Worm (Caenorhabditis elegans) whole organism, young adult: Measurements from ENCODE around the gene B0507.8.
"Not testable (repeated sequence)": the region's sequence is repeated elsewhere in the genome, so short reads cannot be mapped to it uniquely, and the experiment has no call there.

Source experiments
- B0035.1 ChIP-seq: sonication (generic microtip); optimal IDR thresholded peaks from 2 replicates; lab custom pipeline; 2016; ENCODE audit warnings: missing genetic modification characterization, mild to moderate bottlenecking, missing compliant biosample characterization, missing genotype, missing genetic modification reagents
- madf-8 ChIP-seq: fragments of 200-800 bp; sonication (Bioruptor generic); conservative IDR thresholded peaks from 2 replicates; pipeline ENCODE4 v1.3.6; 2022; ENCODE audit warnings: missing genetic modification reagents, missing genetic modification characterization, missing compliant biosample characterization
- mcd-1 ChIP-seq: fragments of 200-800 bp; sonication (Bioruptor generic); IDR thresholded peaks from 2 replicates; pipeline ENCODE4 v1.3.6; 2022; ENCODE audit warnings: missing genetic modification reagents, missing genetic modification characterization, missing compliant biosample characterization
- snpc-1.3 ChIP-seq: sonication (generic microtip); optimal IDR thresholded peaks from 2 replicates; lab custom pipeline; 2017; ENCODE audit warnings: missing genetic modification characterization, mild to moderate bottlenecking, missing compliant biosample characterization, antibody characterized with exemption, moderate library complexity, missing genotype, missing genetic modification reagents; ENCODE audit not compliant: insufficient read depth
- snpc-4 ChIP-seq, 5 experiments: fragments of 150-350 bp in 1 of 5; sonication (generic microtip) in 4 of 5; optimal IDR thresholded peaks; 2 replicates each; lab custom pipeline; 2014 to 2018; ENCODE audit warnings: missing genetic modification characterization in 5 of 5, missing biosample characterization in 3 of 5, antibody characterized with exemption in 2 of 5, mild to moderate bottlenecking in 2 of 5, missing compliant biosample characterization in 2 of 5, missing genotype in 2 of 5, moderate library complexity in 2 of 5, missing genetic modification reagents in 1 of 5

DNA sequence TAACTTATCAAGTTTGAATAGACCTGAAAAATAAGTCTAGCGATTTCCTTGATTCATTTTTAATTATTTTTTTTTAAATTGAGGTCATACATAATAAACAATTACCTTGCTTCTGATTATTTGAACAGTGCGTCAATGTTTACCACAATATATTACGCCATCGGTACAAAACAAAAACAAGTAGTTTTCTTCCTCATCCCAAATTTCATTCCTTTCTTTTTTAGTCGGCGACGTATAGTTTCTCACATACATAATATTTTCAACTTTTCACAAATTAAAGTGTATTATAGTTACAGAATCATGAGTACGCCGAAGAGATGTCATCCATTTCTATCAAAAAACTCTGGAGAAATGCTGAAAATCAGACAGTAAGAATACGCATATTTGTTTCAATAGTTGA lies 36.5 kb downstream of the B0507.8 start, which contains the start of gene droe-8:
- not testable (repeated sequence) for TF ChIP-seq snpc-4 (GFP tag; optimal IDR thresholded peaks at IDR 0.05; lab: Kevin White, UChicago); snpc-4 (tag; optimal IDR thresholded peaks at IDR 0.05; lab: Kevin White, UChicago); snpc-1.3 (tag; lab: Kevin White, UChicago); B0035.1 (tag; lab: Kevin White, UChicago); madf-8 (GFP tag; lab: Robert Waterston, UW); mcd-1 (GFP tag; lab: Robert Waterston, UW)
